Fruit fly (Drosophila melanogaster) whole organism, embryonic: ENCODE measurements around the gene CG12241.

Experiments used
- CG10267 ChIP-seq: fragments of 200-800 bp; sonication (Bioruptor generic); optimal IDR thresholded peaks from 2 replicates; lab custom pipeline; 2018; ENCODE audit warnings: missing biosample characterization, mild to moderate bottlenecking, missing genetic modification characterization, moderate library complexity
- CG12659 ChIP-seq: fragments of 200-800 bp; sonication (Bioruptor generic); optimal IDR thresholded peaks from 3 replicates; lab custom pipeline; 2017; ENCODE audit warnings: mild to moderate bottlenecking, missing biosample characterization, missing genetic modification reagents, missing genetic modification characterization
- CG13287 ChIP-seq: fragments of 200-800 bp; sonication (Bioruptor generic); IDR thresholded peaks from 2 replicates; pipeline ENCODE4 v1.3.6; 2022; ENCODE audit warnings: missing biosample characterization, missing genetic modification characterization; ENCODE audit not compliant: partially characterized antibody
- CG34224 ChIP-seq: fragments of 200-800 bp; sonication (Bioruptor generic); IDR thresholded peaks from 3 replicates; pipeline ENCODE4 v1.3.6; 2022; ENCODE audit warnings: missing biosample characterization, missing genetic modification characterization; ENCODE audit not compliant: partially characterized antibody
- CoRest ChIP-seq: fragments of 200-800 bp; sonication (Bioruptor generic); optimal IDR thresholded peaks from 3 replicates; lab custom pipeline; 2018; ENCODE audit warnings: missing biosample characterization, mild to moderate bottlenecking, missing genetic modification characterization, moderate library complexity
- Dp ChIP-seq: fragments of 200-800 bp; sonication (Bioruptor generic); optimal IDR thresholded peaks from 2 replicates; lab custom pipeline; 2018; ENCODE audit warnings: missing biosample characterization, mild to moderate bottlenecking, missing genetic modification characterization, moderate library complexity
- E2f2 ChIP-seq: fragments of 200-800 bp; sonication (Bioruptor generic); IDR thresholded peaks from 2 replicates; pipeline ENCODE4 v1.3.6; 2022; ENCODE audit warnings: missing biosample characterization, missing genetic modification characterization
- Med ChIP-seq: fragments of 200-800 bp; sonication (Bioruptor generic); peaks from one replicate; lab custom pipeline; 2016; ENCODE audit warnings: missing biosample characterization, missing genetic modification characterization, mild to moderate bottlenecking, inconsistent platforms, moderate library complexity
- Pdp1 ChIP-seq, 2 experiments: fragments of 200-800 bp; sonication (Bioruptor generic); optimal IDR thresholded peaks; 3 replicates each; lab custom pipeline; 2016; ENCODE audit warnings: missing biosample characterization in 2 of 2, missing genetic modification characterization in 2 of 2, mild to moderate bottlenecking in 1 of 2, moderate library complexity in 1 of 2
- crp ChIP-seq, 2 experiments: fragments of 200-800 bp; sonication (Bioruptor generic); optimal IDR thresholded peaks; 2 replicates in 1 of 2; 3 replicates in 1 of 2; lab custom pipeline; 2017; ENCODE audit warnings: missing biosample characterization in 2 of 2, missing genetic modification characterization in 2 of 2, mild to moderate bottlenecking in 1 of 2, moderate library complexity in 1 of 2
- gfzf ChIP-seq: fragments of 200-800 bp; sonication (Bioruptor generic); optimal IDR thresholded peaks from 2 replicates; lab custom pipeline; 2016; ENCODE audit warnings: missing biosample characterization, mild to moderate bottlenecking, missing genetic modification characterization, moderate library complexity
- gsb ChIP-seq: fragments of 200-800 bp; sonication (Bioruptor generic); IDR thresholded peaks from 2 replicates; pipeline ENCODE4 v1.3.6; 2022; ENCODE audit warnings: missing biosample characterization, missing genetic modification characterization
- kah ChIP-seq: fragments of 200-800 bp; sonication (Bioruptor generic); optimal IDR thresholded peaks from 2 replicates; lab custom pipeline; 2018; ENCODE audit warnings: missing biosample characterization, mild to moderate bottlenecking, missing genetic modification characterization
- lola ChIP-seq, 3 experiments: fragments of >200 bp in 2 of 3; fragments of 200-800 bp in 1 of 3; sonication (Bioruptor generic) in 1 of 3; optimal IDR thresholded peaks; 2 replicates each; lab custom pipeline; 2017 to 2019; ENCODE audit warnings: missing biosample characterization in 3 of 3, missing genetic modification characterization in 3 of 3, mild to moderate bottlenecking in 1 of 3, moderate library complexity in 1 of 3
- pzg ChIP-seq: fragments of 200-800 bp; sonication (Bioruptor generic); optimal IDR thresholded peaks from 3 replicates; lab custom pipeline; 2018; ENCODE audit warnings: missing biosample characterization, mild to moderate bottlenecking, missing genetic modification characterization, moderate library complexity
- sens ChIP-seq: fragments of 200-800 bp; sonication (Bioruptor generic); peaks from one replicate; lab custom pipeline; 2016; ENCODE audit warnings: missing biosample characterization, missing genetic modification characterization
- sug ChIP-seq: fragments of 200-800 bp; optimal IDR thresholded peaks from 2 replicates; lab custom pipeline; 2019; ENCODE audit warnings: missing biosample characterization, mild to moderate bottlenecking, missing genetic modification characterization, moderate library complexity

The CG12241 gene

DNA sequence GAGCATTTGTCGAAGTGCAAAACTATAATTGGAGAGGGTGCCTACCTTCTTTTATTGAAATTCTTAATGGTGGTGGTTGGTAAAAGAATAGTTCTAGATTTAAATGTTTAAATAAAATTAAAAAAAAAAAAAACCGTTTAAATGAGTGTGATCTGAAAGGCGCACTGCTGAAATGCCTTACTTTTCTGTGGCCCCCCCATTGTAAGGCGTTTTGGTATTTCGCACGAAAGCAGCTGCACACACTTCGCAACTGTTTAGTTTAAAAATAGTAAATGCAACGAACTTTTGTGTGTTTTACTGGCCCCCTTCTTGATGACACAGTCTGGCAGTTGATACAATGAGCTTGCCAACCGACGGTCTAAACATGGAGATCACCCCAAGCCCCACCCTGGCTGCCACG, 49.4 kb downstream of the CG12241 start, which contains the start of the genes CG14864 and Zip88E (continued):
- TF ChIP-seq gfzf (GFP tag; lab: Kevin White, UChicago) (peak; percentile 87), Pdp1 (GFP tag; optimal IDR thresholded peaks at IDR 0.05; lab: Kevin White, UChicago) (peak in 1 of 2 experiments; percentile 15), CG10267 (tag; lab: Kevin White, UChicago) (peak; percentile 17), sug (tag; lab: Kevin White, UChicago) (peak; percentile 17), CG12659 (GFP tag; lab: Kevin White, UChicago) (peak; percentile 17), crp (GFP tag; optimal IDR thresholded peaks at IDR 0.05; lab: Kevin White, UChicago) (peak in 1 of 2 experiments; percentile 8), E2f2 (peak; percentile 76), Med (GFP tag; lab: Kevin White, UChicago) (peak; percentile 15), pzg (GFP tag; lab: Kevin White, UChicago) (peak; percentile 69), gsb (GFP tag; lab: Robert Waterston, UW) (no peak), CG13287 (GFP tag; lab: Robert Waterston, UW) (peak; percentile 49; the same call in 1 of the 2 replicates), CoRest (tag; lab: Kevin White, UChicago) (peak; percentile 9), Dp (peak; percentile 73), sens (GFP tag; lab: Kevin White, UChicago) (peak; percentile 33)

DNA sequence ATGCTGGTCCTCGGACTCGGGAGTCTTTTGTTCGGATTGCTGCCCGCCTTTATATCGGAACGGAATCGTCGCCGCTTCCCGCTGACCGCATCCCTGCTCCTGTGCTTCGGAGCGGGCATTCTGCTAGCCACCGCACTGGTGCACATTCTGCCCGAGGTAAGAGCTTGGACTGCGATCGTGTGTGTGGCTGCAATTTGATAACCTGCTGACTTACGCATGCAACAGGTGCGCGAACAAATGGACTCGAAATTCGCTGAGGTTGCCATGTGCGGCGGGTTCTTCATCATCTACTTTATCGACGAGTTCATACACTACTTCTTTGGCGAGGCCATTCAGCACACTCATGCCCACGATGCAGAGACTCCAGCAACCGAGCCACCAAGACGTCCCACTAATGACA, 49.8 kb downstream of the CG12241 start:
- TF ChIP-seq kah (peak; percentile 71), lola (GFP tag; optimal IDR thresholded peaks at IDR 0.05; lab: Kevin White, UChicago) (no peak), CG34224 (GFP tag; lab: Robert Waterston, UW) (0 out of 3 replicates have a peak, but pooled peaks have one; percentile 27)
